Fruit fly (Drosophila melanogaster): ENCODE measurements around the gene CG6865.

The CG6865 gene

dm6 chr3L:18870027-18870426 is 6.6 kb downstream of the CG6865 start, which contains the start of gene Blos3 (continued):
- 0 out of 3 replicates have a peak, but pooled peaks have one; percentile 33 for TF ChIP-seq H15 (GFP tag; IDR thresholded peaks at IDR 0.05)
- no peak for TF ChIP-seq TFAM (GFP tag; optimal IDR thresholded peaks at IDR 0.05)
- peak; percentile 46 for TF ChIP-seq CG13424 (tag; optimal IDR thresholded peaks at IDR 0.05)
- peak; percentile 0 for TF ChIP-seq CG34376 (GFP tag; optimal IDR thresholded peaks at IDR 0.05)
- TF ChIP-seq slp2 (GFP tag; optimal IDR thresholded peaks at IDR 0.05), result peak; percentile 2
- peak; percentile 60 for TF ChIP-seq pnt (GFP tag; optimal IDR thresholded peaks at IDR 0.05)
- TF ChIP-seq CkIIα-i1 (GFP tag; IDR thresholded peaks at IDR 0.05), result no peak
- TF ChIP-seq crc (GFP tag; optimal IDR thresholded peaks at IDR 0.05), result peak; percentile 29
- TF ChIP-seq mam (GFP tag; optimal IDR thresholded peaks at IDR 0.05), result peak; percentile 65
- TF ChIP-seq zfh2 (GFP tag; optimal IDR thresholded peaks at IDR 0.05), result peak; percentile 65
- TF ChIP-seq Blimp-1 (GFP tag; optimal IDR thresholded peaks at IDR 0.05), result no peak
- TF ChIP-seq CG9932 (GFP tag; IDR thresholded peaks at IDR 0.05), result 0 out of 2 replicates have a peak, but pooled peaks have one; percentile 41
- TF ChIP-seq CG1792 (GFP tag; optimal IDR thresholded peaks at IDR 0.05), result peak; percentile 39
- TF ChIP-seq ap (GFP tag; IDR thresholded peaks at IDR 0.05), result 0 out of 2 replicates have a peak, but pooled peaks have one; percentile 7
- TF ChIP-seq trem (tag; optimal IDR thresholded peaks at IDR 0.05), result peak; percentile 55
- no peak for TF ChIP-seq tll (GFP tag; optimal IDR thresholded peaks at IDR 0.05)
- peak; percentile 13 for TF ChIP-seq gsb-n (tag; optimal IDR thresholded peaks at IDR 0.05)
- TF ChIP-seq CG9437 (GFP tag; optimal IDR thresholded peaks at IDR 0.05), result peak; percentile 13
- peak; percentile 28 for TF ChIP-seq CG1602 (GFP tag; optimal IDR thresholded peaks at IDR 0.05)
- TF ChIP-seq corto (GFP tag; optimal IDR thresholded peaks at IDR 0.05), result no peak
- TF ChIP-seq CG12659 (GFP tag; optimal IDR thresholded peaks at IDR 0.05), result peak; percentile 32
- peak; percentile 39 for TF ChIP-seq her (GFP tag; optimal IDR thresholded peaks at IDR 0.05)
- TF ChIP-seq Bgb (GFP tag; IDR thresholded peaks at IDR 0.05; ENCODE audit: partially characterized antibody), result no peak
- no peak for TF ChIP-seq CG11696 (GFP tag; IDR thresholded peaks at IDR 0.05)
- TF ChIP-seq pita (GFP tag; optimal IDR thresholded peaks at IDR 0.05), result no peak
- TF ChIP-seq CG18619 (GFP tag; optimal IDR thresholded peaks at IDR 0.05), result peak; percentile 0
- peak; percentile 65 for TF ChIP-seq Side (GFP tag; optimal IDR thresholded peaks at IDR 0.05)
- no peak for TF ChIP-seq Adf1 (GFP tag; IDR thresholded peaks at IDR 0.05)
- peak; percentile 27 for TF ChIP-seq CG9609 (GFP tag; optimal IDR thresholded peaks at IDR 0.05)
- TF ChIP-seq CTCF (GFP tag; optimal IDR thresholded peaks at IDR 0.05), result peak; percentile 10
- TF ChIP-seq HLH54F (GFP tag; optimal IDR thresholded peaks at IDR 0.05), result peak; percentile 19
- TF ChIP-seq sug (tag; optimal IDR thresholded peaks at IDR 0.05), result no peak
- no peak for TF ChIP-seq CG6854 (GFP tag; optimal IDR thresholded peaks at IDR 0.05)
- TF ChIP-seq CG3163 (GFP tag; optimal IDR thresholded peaks at IDR 0.05), result peak; percentile 12
- TF ChIP-seq grau (tag; optimal IDR thresholded peaks at IDR 0.05), result peak; percentile 47
- TF ChIP-seq CG11695 (GFP tag; IDR thresholded peaks at IDR 0.05), result peak; percentile 22; the same call in 1 of the 3 replicates
- TF ChIP-seq CG17361 (GFP tag; IDR thresholded peaks at IDR 0.05), result 0 out of 3 replicates have a peak, but pooled peaks have one; percentile 21
- TF ChIP-seq Antp (GFP tag; optimal IDR thresholded peaks at IDR 0.05), result peak; percentile 54
- TF ChIP-seq CG4328 (GFP tag; optimal IDR thresholded peaks at IDR 0.05), result peak; percentile 17
- TF ChIP-seq Ptx1 (GFP tag; IDR thresholded peaks at IDR 0.05), result peak; percentile 18; the same call in 1 of the 2 replicates
- TF ChIP-seq Pdp1 (GFP tag; optimal IDR thresholded peaks at IDR 0.05), result peak in 1 of 2 experiments; percentile 49
- peak; percentile 16 for TF ChIP-seq tx (GFP tag; optimal IDR thresholded peaks at IDR 0.05)
- TF ChIP-seq ham (GFP tag; IDR thresholded peaks at IDR 0.05), result no peak
- TF ChIP-seq Ets65A (GFP tag), result peak; percentile 88
- TF ChIP-seq CG7786 (GFP tag; optimal IDR thresholded peaks at IDR 0.05), result peak; percentile 31
- no peak for TF ChIP-seq Hr3 (GFP tag; optimal IDR thresholded peaks at IDR 0.05)
- TF ChIP-seq Rx (GFP tag; IDR thresholded peaks at IDR 0.05), result peak; percentile 16; the same call in 1 of the 2 replicates
- peak; percentile 71 for TF ChIP-seq CG30403 (GFP tag; optimal IDR thresholded peaks at IDR 0.05)
- peak; percentile 51 for TF ChIP-seq CG17912 (GFP tag; optimal IDR thresholded peaks at IDR 0.05)
- peak; percentile 56 for TF ChIP-seq CG12391 (tag; optimal IDR thresholded peaks at IDR 0.05)
- TF ChIP-seq Atf6 (GFP tag; IDR thresholded peaks at IDR 0.05), result peak; percentile 41
- peak; percentile 52; the same call in 1 of the 2 replicates for TF ChIP-seq Rfx (GFP tag; IDR thresholded peaks at IDR 0.05)
